Fruit fly (Drosophila melanogaster) whole organism: Measurements from ENCODE around the gene CG13639.

Experiments used
- CG8478 ChIP-seq: fragments of >200 bp; optimal IDR thresholded peaks from 2 replicates; lab custom pipeline; 2018; ENCODE audit warnings: inconsistent platforms
- Dll ChIP-seq: fragments of >200 bp; optimal IDR thresholded peaks from 2 replicates; lab custom pipeline; 2017
- EcR ChIP-seq, 2 experiments: fragments of >200 bp; optimal IDR thresholded peaks; 2 replicates each; lab custom pipeline; 2017; ENCODE audit warnings: missing biosample characterization in 2 of 2, missing genetic modification characterization in 2 of 2, missing genetic modification reagents in 2 of 2
- pan ChIP-seq: fragments of >200 bp; optimal IDR thresholded peaks from 2 replicates; lab custom pipeline; 2017
- psq ChIP-seq: fragments of >200 bp; optimal IDR thresholded peaks from 2 replicates; lab custom pipeline; 2017
- usp ChIP-seq: fragments of >200 bp; optimal IDR thresholded peaks from 2 replicates; lab custom pipeline; 2017; ENCODE audit warnings: missing biosample characterization, missing genetic modification characterization, mixed read lengths

CG13639 gene

DNA sequence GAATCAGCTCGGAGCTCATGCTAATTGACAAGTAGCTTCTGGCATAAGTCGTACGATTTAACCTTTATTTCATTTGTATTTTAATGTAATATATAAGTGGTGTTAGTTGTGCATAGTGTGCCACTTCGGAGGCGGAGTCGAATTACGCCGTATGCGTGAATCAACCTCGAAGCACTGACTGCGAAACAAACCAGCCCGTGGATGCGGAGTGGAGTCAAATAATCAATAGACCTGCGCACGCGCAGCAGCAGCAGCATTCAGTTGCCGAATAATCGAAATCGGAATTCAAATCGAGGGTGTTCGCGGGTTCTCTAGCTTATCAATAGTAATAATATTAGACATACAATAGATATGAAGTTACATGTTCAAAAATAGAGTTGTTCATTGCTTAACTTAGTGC is 31.9 kb downstream of the CG13639 start, which contains the start of gene RabX4:
RabX4 (minus strand) TSS at position 176 of the 400 bp plus-strand sequence.
- no peak for TF ChIP-seq EcR (GFP tag; optimal IDR thresholded peaks at IDR 0.05; lab: Kevin White, UChicago)
- no peak for TF ChIP-seq pan (lab: Kevin White, UChicago)

DNA sequence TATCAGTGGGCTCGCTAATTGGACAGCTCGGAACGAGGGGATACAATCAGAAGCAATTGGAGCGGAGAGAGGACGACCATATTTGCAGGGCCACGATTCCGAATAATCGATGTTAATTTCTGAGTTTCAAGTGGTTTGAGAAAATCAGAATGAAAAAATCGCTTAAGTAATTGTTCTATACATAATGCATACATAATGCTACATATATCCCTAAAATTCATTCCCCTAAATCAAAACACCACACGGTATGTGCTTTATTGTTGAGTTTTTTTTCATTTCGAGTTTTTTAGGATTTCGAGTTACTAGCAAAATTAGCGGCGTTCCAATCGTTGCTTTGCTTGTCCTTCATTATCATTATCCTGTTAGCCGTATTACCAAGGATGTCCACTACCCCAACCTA is 34.6 kb downstream of the CG13639 start, which contains the start of gene niki:
niki (minus strand) TSS at position 101 of the 400 bp plus-strand sequence.
- TF ChIP-seq Dll (lab: Kevin White, UChicago) (no peak), usp (GFP tag; lab: Kevin White, UChicago) (no peak), psq (lab: Kevin White, UChicago) (no peak), pan (lab: Kevin White, UChicago) (no peak), EcR (GFP tag; optimal IDR thresholded peaks at IDR 0.05; lab: Kevin White, UChicago) (no peak), CG8478 (lab: Kevin White, UChicago) (no peak)

DNA sequence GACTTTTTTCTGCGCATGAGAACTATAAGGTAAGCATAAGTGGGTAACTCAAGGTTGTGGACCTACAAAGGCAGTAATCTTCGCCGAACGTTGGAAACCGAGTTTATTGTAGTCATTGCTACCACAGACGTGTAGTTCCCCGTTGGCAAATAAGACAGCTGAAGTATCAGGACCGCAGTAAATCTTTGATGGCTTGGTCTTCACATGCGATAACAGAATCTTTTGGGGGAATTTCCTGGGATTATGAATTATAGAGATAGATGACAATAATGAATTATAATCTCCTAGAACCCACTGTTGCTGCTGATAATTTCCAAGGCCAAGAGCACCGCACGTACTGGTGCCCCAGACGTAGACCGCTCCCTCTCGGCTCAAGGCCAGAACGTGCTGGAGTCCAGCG is 37.1 kb downstream of the CG13639 start:
- no peak for TF ChIP-seq pan (lab: Kevin White, UChicago)
- no peak for TF ChIP-seq psq (lab: Kevin White, UChicago)
- TF ChIP-seq Dll (lab: Kevin White, UChicago) = no peak
- no peak for TF ChIP-seq usp (GFP tag; lab: Kevin White, UChicago)
- TF ChIP-seq EcR (GFP tag; optimal IDR thresholded peaks at IDR 0.05; lab: Kevin White, UChicago) = no peak
- no peak for TF ChIP-seq CG8478 (lab: Kevin White, UChicago)

DNA sequence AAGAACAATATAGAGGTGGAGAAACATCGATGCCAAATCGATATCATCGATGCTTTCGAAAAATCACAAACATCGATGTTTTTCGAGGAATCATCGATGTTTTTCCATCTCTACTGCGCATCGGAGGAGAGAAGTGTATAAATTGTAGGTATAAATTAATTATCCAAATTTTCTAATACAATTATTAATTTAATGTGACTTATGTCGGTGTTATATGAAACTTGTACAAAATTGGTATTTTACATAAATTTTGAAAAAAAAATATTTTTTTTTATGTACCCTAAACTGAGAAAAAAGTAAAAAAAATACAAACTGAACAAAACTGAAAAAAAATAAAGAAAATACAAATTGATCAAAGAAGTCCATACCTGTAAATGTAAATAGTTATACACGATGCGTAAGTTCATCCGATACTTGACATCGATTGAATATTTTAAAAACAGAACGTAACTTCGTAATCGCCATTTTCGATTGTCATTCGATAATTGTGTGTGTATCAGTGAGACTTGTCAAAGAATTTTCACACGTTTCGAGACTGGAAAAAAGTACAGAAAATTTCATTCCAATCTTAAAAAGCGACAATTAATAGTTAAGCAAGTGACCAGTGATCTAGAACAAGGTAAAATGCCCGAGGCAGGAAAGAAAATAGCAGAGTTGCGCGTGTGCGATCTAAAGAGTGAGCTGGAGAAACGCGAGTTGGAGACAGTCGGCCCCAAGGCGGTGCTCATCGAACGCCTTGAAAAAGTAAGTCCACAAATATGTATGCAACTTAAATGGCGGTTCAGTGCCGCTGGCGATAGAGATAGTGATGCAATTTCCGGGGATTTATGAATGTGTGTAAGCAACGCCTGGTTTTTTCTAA is 42.9 kb downstream of the CG13639 start, which contains the start of the genes CG5808 and Saf-B:
CG5808 (minus strand) TSS at position 15 of the 862 bp plus-strand sequence.
Saf-B (plus strand) TSS at position 472 of the 862 bp plus-strand sequence.
- TF ChIP-seq psq (lab: Kevin White, UChicago) (no peak), pan (lab: Kevin White, UChicago) (no peak), Dll (lab: Kevin White, UChicago) (no peak), EcR (GFP tag; optimal IDR thresholded peaks at IDR 0.05; lab: Kevin White, UChicago) (no peak), CG8478 (lab: Kevin White, UChicago) (no peak)

DNA sequence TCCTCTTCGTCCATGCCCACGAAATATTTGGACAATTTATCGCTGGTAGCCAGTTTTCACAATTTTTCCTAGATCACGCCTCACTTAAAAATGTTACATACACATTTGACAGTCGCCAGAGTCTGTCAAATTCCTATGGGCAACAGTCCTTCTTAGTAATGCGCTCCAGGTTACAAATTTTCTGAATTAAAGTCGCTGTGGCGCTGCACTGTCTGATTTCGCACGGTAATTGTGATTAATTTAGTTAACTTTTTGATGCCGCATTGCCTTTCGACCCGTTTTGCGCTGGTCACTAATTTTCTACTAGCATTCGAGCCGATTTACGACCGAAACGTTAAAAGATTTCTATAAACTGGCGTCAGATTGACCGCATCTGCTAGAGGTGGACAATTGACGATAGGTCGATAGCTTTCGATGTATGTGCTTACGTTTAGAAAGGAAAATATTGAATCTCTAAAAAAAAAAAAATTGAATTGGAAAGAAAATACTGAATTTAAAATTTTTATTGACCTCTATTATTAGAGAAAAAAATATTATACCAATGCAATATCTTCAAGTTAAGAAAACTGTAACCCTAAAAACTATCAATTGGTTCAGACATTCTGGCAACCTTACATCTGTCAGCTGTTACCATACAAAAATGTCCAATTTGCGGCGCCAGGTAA is 46.4 kb downstream of the CG13639 start, which contains the start of the genes lili and CG34150:
lili (minus strand) TSS at position 376 of the 665 bp plus-strand sequence.
CG34150 (plus strand) TSS at position 626 of the 665 bp plus-strand sequence.
- no peak for TF ChIP-seq psq (lab: Kevin White, UChicago)
- TF ChIP-seq Dll (lab: Kevin White, UChicago) = no peak
- TF ChIP-seq EcR (GFP tag; optimal IDR thresholded peaks at IDR 0.05; lab: Kevin White, UChicago) = no peak
- TF ChIP-seq CG8478 (lab: Kevin White, UChicago) = no peak
- TF ChIP-seq usp (GFP tag; lab: Kevin White, UChicago) = no peak
- TF ChIP-seq pan (lab: Kevin White, UChicago) = no peak

DNA sequence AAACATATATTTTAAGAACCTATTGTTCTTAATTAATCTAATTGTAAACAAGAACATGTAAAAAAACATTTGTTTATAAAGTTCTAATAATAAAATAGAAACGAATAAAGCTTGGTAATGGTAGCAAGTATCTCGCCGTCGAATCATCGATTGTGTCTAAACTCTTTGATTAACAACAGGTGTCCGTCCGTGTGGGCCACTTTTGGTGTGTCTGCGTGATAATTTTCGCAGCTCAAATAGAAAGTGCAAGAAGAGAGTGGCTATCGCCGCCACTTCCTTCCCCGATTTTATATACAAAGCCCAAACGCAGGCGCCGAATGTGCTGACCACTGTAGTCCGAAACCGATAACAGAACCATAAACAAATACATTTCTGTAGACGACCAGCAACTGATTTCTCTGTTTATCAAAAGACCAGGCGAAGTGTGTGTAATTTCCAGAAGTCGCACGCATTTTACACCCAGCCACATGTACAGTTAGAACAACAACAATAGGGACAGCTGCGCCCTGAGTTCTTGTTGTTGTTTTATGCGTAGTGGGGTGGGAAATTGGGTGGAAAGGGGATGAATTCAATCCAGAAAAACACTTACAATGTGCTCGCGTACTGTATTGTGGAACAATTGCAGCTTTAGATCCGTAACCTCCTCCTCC is 47.1 kb downstream of the CG13639 start:
- TF ChIP-seq pan (lab: Kevin White, UChicago) (no peak), usp (GFP tag; lab: Kevin White, UChicago) (no peak), psq (lab: Kevin White, UChicago) (no peak), Dll (lab: Kevin White, UChicago) (no peak), EcR (GFP tag; optimal IDR thresholded peaks at IDR 0.05; lab: Kevin White, UChicago) (no peak), CG8478 (lab: Kevin White, UChicago) (no peak)

DNA sequence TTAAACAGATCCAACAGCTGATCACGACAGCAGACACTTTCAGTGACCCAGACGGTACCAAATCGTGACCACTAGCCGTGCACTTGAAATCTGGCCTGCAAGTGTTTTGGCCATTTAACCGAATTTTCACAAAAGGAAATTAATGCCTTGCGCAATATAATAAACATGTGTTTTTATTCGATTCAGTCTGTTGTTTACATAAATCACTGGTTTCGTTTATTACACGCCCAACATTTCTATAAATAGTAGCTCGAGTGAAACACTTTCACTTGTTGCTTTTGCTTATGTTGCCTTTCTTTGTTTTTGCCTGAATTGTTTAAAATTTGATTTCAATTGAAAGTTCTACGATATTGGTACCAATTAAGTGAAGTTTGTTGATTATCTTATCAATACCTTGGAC is 47.8 kb downstream of the CG13639 start:
- TF ChIP-seq usp (GFP tag; lab: Kevin White, UChicago) = no peak
- TF ChIP-seq EcR (GFP tag; optimal IDR thresholded peaks at IDR 0.05; lab: Kevin White, UChicago) = no peak
- no peak for TF ChIP-seq pan (lab: Kevin White, UChicago)
- no peak for TF ChIP-seq CG8478 (lab: Kevin White, UChicago)
- TF ChIP-seq psq (lab: Kevin White, UChicago) = no peak

DNA sequence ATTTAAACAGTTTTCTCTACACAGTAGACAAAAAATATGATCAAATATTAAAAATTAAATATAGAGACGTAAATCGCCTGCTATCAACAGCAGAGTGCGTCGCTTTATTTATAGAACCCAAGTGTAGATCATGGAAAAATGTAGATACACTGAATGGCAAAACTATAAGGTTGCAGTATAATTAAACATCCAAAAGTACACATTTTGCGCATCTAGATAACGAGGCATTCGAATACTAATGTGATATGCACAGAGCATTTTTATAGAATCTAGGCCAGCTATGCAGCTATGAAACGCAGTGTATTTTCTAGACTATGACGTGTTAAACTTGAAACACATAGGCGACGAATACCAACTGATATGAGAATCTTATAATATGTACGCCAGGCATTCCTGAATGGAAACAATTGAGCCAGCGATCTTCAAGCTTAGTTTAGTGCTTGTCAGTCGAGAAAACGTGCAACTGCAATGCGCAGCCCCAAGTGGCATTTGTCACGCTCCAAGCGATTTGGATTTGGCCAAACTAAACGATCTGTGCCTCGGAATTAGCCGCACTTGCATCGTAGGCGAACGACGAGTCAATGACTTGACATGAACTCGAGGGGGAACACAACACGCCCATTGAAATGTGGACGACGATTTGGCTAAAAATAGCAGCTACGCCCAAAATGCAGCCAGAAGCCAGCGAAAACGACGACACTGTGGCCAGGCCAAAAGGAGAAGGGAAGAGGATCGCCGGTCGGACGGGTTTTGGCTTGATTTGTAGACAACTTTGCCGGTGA is 49.1 kb downstream of the CG13639 start:
- TF ChIP-seq pan (lab: Kevin White, UChicago) (no peak), usp (GFP tag; lab: Kevin White, UChicago) (no peak), EcR (GFP tag; optimal IDR thresholded peaks at IDR 0.05; lab: Kevin White, UChicago) (peak in 1 of 2 experiments; percentile 89), psq (lab: Kevin White, UChicago) (no peak)
